Worm (Caenorhabditis elegans) whole organism, late embryonic: ENCODE measurements around the gene C53B4.2.

ENCODE experiments used
- F13H6.1 ChIP-seq: sonication (generic microtip); optimal IDR thresholded peaks from 2 replicates; lab custom pipeline; 2016; ENCODE audit warnings: missing genetic modification characterization, missing compliant biosample characterization
- ceh-14 ChIP-seq: sonication (generic microtip); optimal IDR thresholded peaks from 2 replicates; lab custom pipeline; 2016; ENCODE audit warnings: missing genotype, missing genetic modification characterization, missing compliant biosample characterization
- fkh-10 ChIP-seq: fragments of 150-350 bp; optimal IDR thresholded peaks from 2 replicates; lab custom pipeline; 2014; ENCODE audit warnings: missing biosample characterization, missing genetic modification reagents, missing genetic modification characterization
- hlh-15 ChIP-seq: sonication (generic microtip); optimal IDR thresholded peaks from 2 replicates; lab custom pipeline; 2016; ENCODE audit warnings: missing genetic modification characterization, missing compliant biosample characterization
- mec-3 ChIP-seq: sonication (generic microtip); optimal IDR thresholded peaks from 2 replicates; lab custom pipeline; 2016; ENCODE audit warnings: borderline replicate concordance, missing genetic modification characterization, missing compliant biosample characterization
- nfya-1 ChIP-seq: sonication (generic microtip); optimal IDR thresholded peaks from 2 replicates; lab custom pipeline; 2017; ENCODE audit warnings: missing genetic modification characterization, mild to moderate bottlenecking, missing compliant biosample characterization, antibody characterized with exemption, moderate library complexity
- pag-3 ChIP-seq: sonication (generic microtip); optimal IDR thresholded peaks from 2 replicates; lab custom pipeline; 2016; ENCODE audit warnings: missing compliant biosample characterization, missing genetic modification characterization, borderline replicate concordance
- pha-4 ChIP-seq: fragments of 150-350 bp; optimal IDR thresholded peaks from 2 replicates; lab custom pipeline; 2018; ENCODE audit warnings: missing biosample characterization, missing genetic modification reagents, missing genetic modification characterization

ce11 chrIV:8984566-8984965 is 18.6 kb downstream of the C53B4.2 start, which contains the start of gene nstp-1:
- TF ChIP-seq mec-3 (tag; lab: Kevin White, UChicago) (no peak), pha-4 (tag; lab: Kevin White, UChicago) (no peak), fkh-10 (no peak), pag-3 (tag; lab: Kevin White, UChicago) (no peak), ceh-14 (tag; lab: Kevin White, UChicago) (no peak), hlh-15 (tag; lab: Kevin White, UChicago) (no peak), F13H6.1 (tag; lab: Kevin White, UChicago) (no peak), nfya-1 (tag; lab: Kevin White, UChicago) (no peak)
